Comparison of ENCODE assay signal across 2 fruit fly cellular contexts in genomic region chr3L:18996030-18996773, dm6.
TF ChIP-seq lines count a peak whose summit lies in the region.

No protein-coding gene starts in this region.

TF ChIP-seq in whole organism, embryonic, 481 proteins besides CTCF, POLR2A, EP300 and RAD21 (continued from another document and continues in another):
- TF ChIP-seq stc (GFP tag; IDR thresholded peaks at IDR 0.05; lab: Robert Waterston, UW): no peak; the same call in 1 of the 2 replicates
- TF ChIP-seq Dad (GFP tag; optimal IDR thresholded peaks at IDR 0.05; lab: Kevin White, UChicago): peak; percentile 57
- no peak for TF ChIP-seq CG14965 (GFP tag; optimal IDR thresholded peaks at IDR 0.05; lab: Kevin White, UChicago; ENCODE audit: borderline replicate concordance)
- TF ChIP-seq h (optimal IDR thresholded peaks at IDR 0.05; lab: Kevin White, UChicago): no peak
- no peak for TF ChIP-seq jing (GFP tag; optimal IDR thresholded peaks at IDR 0.05; lab: Kevin White, UChicago)
- peak; percentile 46 for TF ChIP-seq CG18011 (GFP tag; optimal IDR thresholded peaks at IDR 0.05; lab: Kevin White, UChicago)
- TF ChIP-seq CG8478 (optimal IDR thresholded peaks at IDR 0.05; lab: Kevin White, UChicago): no peak
- no peak for TF ChIP-seq CG10431 (GFP tag; optimal IDR thresholded peaks at IDR 0.05; lab: Kevin White, UChicago)
- peak; percentile 45 for TF ChIP-seq CG17829 (tag; optimal IDR thresholded peaks at IDR 0.05; lab: Kevin White, UChicago)
- no peak for TF ChIP-seq Xrp1 (GFP tag; IDR thresholded peaks at IDR 0.05; lab: Robert Waterston, UW)
- no peak for TF ChIP-seq CG12071 (GFP tag; optimal IDR thresholded peaks at IDR 0.05; lab: Kevin White, UChicago)
- no peak for TF ChIP-seq Trl (optimal IDR thresholded peaks at IDR 0.05; lab: Kevin White, UChicago)
- peak; percentile 44 for TF ChIP-seq Trl (GFP tag; optimal IDR thresholded peaks at IDR 0.05; lab: Kevin White, UChicago)
- no peak for TF ChIP-seq CG12744 (GFP tag; optimal IDR thresholded peaks at IDR 0.05; lab: Kevin White, UChicago)
- TF ChIP-seq CG32772 (GFP tag; IDR thresholded peaks at IDR 0.05; lab: Robert Waterston, UW): peak; percentile 52; the same call in 1 of the 2 replicates
- peak; percentile 31; the same call in 1 of the 2 replicates for TF ChIP-seq dimm (GFP tag; IDR thresholded peaks at IDR 0.05; lab: Robert Waterston, UW)
- peak; percentile 72 for TF ChIP-seq nmo (GFP tag; optimal IDR thresholded peaks at IDR 0.05; lab: Kevin White, UChicago)
- no peak for TF ChIP-seq gcm (GFP tag; optimal IDR thresholded peaks at IDR 0.05; lab: Kevin White, UChicago)
- peak; percentile 30 for TF ChIP-seq trh (GFP tag; optimal IDR thresholded peaks at IDR 0.05; lab: Kevin White, UChicago)
- TF ChIP-seq vvl (GFP tag; IDR thresholded peaks at IDR 0.05; lab: Robert Waterston, UW): peak; percentile 19; the same call in 1 of the 2 replicates
- TF ChIP-seq hth (optimal IDR thresholded peaks at IDR 0.05; lab: Kevin White, UChicago): no peak
- no peak for TF ChIP-seq CG17912 (GFP tag; optimal IDR thresholded peaks at IDR 0.05; lab: Kevin White, UChicago)
- no peak for TF ChIP-seq pb (GFP tag; optimal IDR thresholded peaks at IDR 0.05; lab: Kevin White, UChicago)
- peak; percentile 78 for TF ChIP-seq Sox100B (GFP tag; optimal IDR thresholded peaks at IDR 0.05; lab: Kevin White, UChicago)
- TF ChIP-seq seq (GFP tag; IDR thresholded peaks at IDR 0.05; lab: Robert Waterston, UW): peak; percentile 19; the same call in 1 of the 2 replicates
- no peak for TF ChIP-seq Neu2 (GFP tag; optimal IDR thresholded peaks at IDR 0.05; lab: Kevin White, UChicago; ENCODE audit: borderline replicate concordance)
- TF ChIP-seq CG7271 (tag; optimal IDR thresholded peaks at IDR 0.05; lab: Kevin White, UChicago): no peak
- TF ChIP-seq CG3065 (GFP tag; optimal IDR thresholded peaks at IDR 0.05; lab: Kevin White, UChicago): no peak
- no peak for TF ChIP-seq nom (GFP tag; optimal IDR thresholded peaks at IDR 0.05; lab: Kevin White, UChicago)
- TF ChIP-seq CG8359 (GFP tag; optimal IDR thresholded peaks at IDR 0.05; lab: Kevin White, UChicago; ENCODE audit: borderline replicate concordance): peak; percentile 2
- TF ChIP-seq org-1 (GFP tag; optimal IDR thresholded peaks at IDR 0.05; lab: Kevin White, UChicago): peak; percentile 83
- TF ChIP-seq Awh (GFP tag; IDR thresholded peaks at IDR 0.05; lab: Robert Waterston, UW): no peak
- peak; percentile 39 for TF ChIP-seq CG9876 (GFP tag; optimal IDR thresholded peaks at IDR 0.05; lab: Kevin White, UChicago)
- peak; percentile 30 for TF ChIP-seq B-H1 (GFP tag; IDR thresholded peaks at IDR 0.05; lab: Robert Waterston, UW)
- TF ChIP-seq Sry-β (GFP tag; optimal IDR thresholded peaks at IDR 0.05; lab: Kevin White, UChicago): no peak
- peak; percentile 25 for TF ChIP-seq CG5180 (GFP tag; optimal IDR thresholded peaks at IDR 0.05; lab: Kevin White, UChicago)
- TF ChIP-seq C15 (GFP tag; IDR thresholded peaks at IDR 0.05; lab: Robert Waterston, UW): no peak
- peak; percentile 20 for TF ChIP-seq Jarid2 (GFP tag; optimal IDR thresholded peaks at IDR 0.05; lab: Kevin White, UChicago)
- TF ChIP-seq CG9727 (GFP tag; optimal IDR thresholded peaks at IDR 0.05; lab: Kevin White, UChicago): peak; percentile 78
- TF ChIP-seq CG17802 (tag; optimal IDR thresholded peaks at IDR 0.05; lab: Kevin White, UChicago): no peak
- no peak for TF ChIP-seq CG42726 (GFP tag; IDR thresholded peaks at IDR 0.05; lab: Robert Waterston, UW; ENCODE audit: partially characterized antibody)
- no peak for TF ChIP-seq CG9797 (GFP tag; optimal IDR thresholded peaks at IDR 0.05; lab: Kevin White, UChicago)
- TF ChIP-seq hbn (GFP tag; IDR thresholded peaks at IDR 0.05; lab: Robert Waterston, UW; ENCODE audit: partially characterized antibody): peak; percentile 40; the same call in 1 of the 2 replicates
- TF ChIP-seq Dref (GFP tag; IDR thresholded peaks at IDR 0.05; lab: Robert Waterston, UW): no peak
- TF ChIP-seq Ssrp (tag; optimal IDR thresholded peaks at IDR 0.05; lab: Kevin White, UChicago): peak; percentile 37
- TF ChIP-seq CG13624 (GFP tag; optimal IDR thresholded peaks at IDR 0.05; lab: Kevin White, UChicago): peak; percentile 28
- TF ChIP-seq unc-4 (GFP tag; IDR thresholded peaks at IDR 0.05; lab: Robert Waterston, UW; ENCODE audit: partially characterized antibody): 0 out of 2 replicates have a peak, but pooled peaks have one; percentile 40
- no peak for TF ChIP-seq zen (tag; optimal IDR thresholded peaks at IDR 0.05; lab: Kevin White, UChicago)
- no peak for TF ChIP-seq peb (GFP tag; IDR thresholded peaks at IDR 0.05; lab: Robert Waterston, UW)
- peak; percentile 57 for TF ChIP-seq CG10147 (GFP tag; optimal IDR thresholded peaks at IDR 0.05; lab: Kevin White, UChicago)
- TF ChIP-seq Dip2 (GFP tag; IDR thresholded peaks at IDR 0.05; lab: Robert Waterston, UW): no peak
- TF ChIP-seq CG1832 (GFP tag; optimal IDR thresholded peaks at IDR 0.05; lab: Kevin White, UChicago): no peak
- TF ChIP-seq emc (GFP tag; optimal IDR thresholded peaks at IDR 0.05; lab: Kevin White, UChicago): no peak
- TF ChIP-seq sens-2 (GFP tag; IDR thresholded peaks at IDR 0.05; lab: Robert Waterston, UW): no peak
- no peak for TF ChIP-seq Doc2 (GFP tag; IDR thresholded peaks at IDR 0.05; lab: Robert Waterston, UW)
- no peak for TF ChIP-seq stwl (tag; optimal IDR thresholded peaks at IDR 0.05; lab: Kevin White, UChicago)
- peak; percentile 85 for TF ChIP-seq CG9437 (GFP tag; optimal IDR thresholded peaks at IDR 0.05; lab: Kevin White, UChicago)
- TF ChIP-seq CoRest (tag; optimal IDR thresholded peaks at IDR 0.05; lab: Kevin White, UChicago): peak; percentile 85
- no peak for TF ChIP-seq sd (tag; optimal IDR thresholded peaks at IDR 0.05; lab: Kevin White, UChicago)
- 0 out of 2 replicates have a peak, but pooled peaks have one; percentile 53 for TF ChIP-seq CG14014 (GFP tag; IDR thresholded peaks at IDR 0.05; lab: Robert Waterston, UW)
- TF ChIP-seq CG17361 (GFP tag; IDR thresholded peaks at IDR 0.05; lab: Robert Waterston, UW): peak; percentile 91
- TF ChIP-seq az2 (GFP tag; optimal IDR thresholded peaks at IDR 0.05; lab: Kevin White, UChicago): peak; percentile 63
- peak; percentile 94 for TF ChIP-seq sens (GFP tag; lab: Kevin White, UChicago)
- no peak for TF ChIP-seq hkb (optimal IDR thresholded peaks at IDR 0.05; lab: Kevin White, UChicago)
- no peak for TF ChIP-seq hkb (GFP tag; IDR thresholded peaks at IDR 0.05; lab: Robert Waterston, UW)
- 0 out of 3 replicates have a peak, but pooled peaks have one; percentile 6 for TF ChIP-seq so (GFP tag; IDR thresholded peaks at IDR 0.05; lab: Robert Waterston, UW)

TF ChIP-seq in whole organism, prepupa, 60 proteins besides CTCF, POLR2A, EP300 and RAD21 (continued from another document):
- peak; percentile 69 for TF ChIP-seq Smox (GFP tag; optimal IDR thresholded peaks at IDR 0.05; lab: Kevin White, UChicago)
- TF ChIP-seq esn (GFP tag; optimal IDR thresholded peaks at IDR 0.05; lab: Kevin White, UChicago): peak; percentile 80
- TF ChIP-seq CG6792 (GFP tag; optimal IDR thresholded peaks at IDR 0.05; lab: Kevin White, UChicago): peak; percentile 59
- peak; percentile 93 for TF ChIP-seq Eip78C (GFP tag; lab: Kevin White, UChicago)
- TF ChIP-seq CG11902 (GFP tag; optimal IDR thresholded peaks at IDR 0.05; lab: Kevin White, UChicago): peak; percentile 57
- peak; percentile 63 for TF ChIP-seq CG8632 (GFP tag; optimal IDR thresholded peaks at IDR 0.05; lab: Kevin White, UChicago)
- TF ChIP-seq net (GFP tag; optimal IDR thresholded peaks at IDR 0.05; lab: Kevin White, UChicago): peak; percentile 74
- TF ChIP-seq vri (GFP tag; optimal IDR thresholded peaks at IDR 0.05; lab: Kevin White, UChicago): peak; percentile 61
